Worm (Caenorhabditis elegans) whole organism, L3 larva: ENCODE results near the gene T25D1.1.

Experiments used
- ceh-28 ChIP-seq: fragments of 150-350 bp; optimal IDR thresholded peaks from 2 replicates; lab custom pipeline; 2014; ENCODE audit warnings: missing biosample characterization, missing genetic modification reagents, missing genetic modification characterization
- elt-3 ChIP-seq, 3 experiments: fragments of 150-350 bp in 1 of 3; sonication (generic microtip) in 2 of 3; optimal IDR thresholded peaks; 2 replicates in 2 of 3; 4 replicates in 1 of 3; lab custom pipeline; 2014 to 2017; ENCODE audit warnings: missing biosample characterization in 3 of 3, missing genetic modification characterization in 3 of 3
- fkh-10 ChIP-seq: sonication (generic microtip); optimal IDR thresholded peaks from 2 replicates; lab custom pipeline; 2017; ENCODE audit warnings: missing biosample characterization, missing genetic modification reagents, missing genetic modification characterization
- fos-1 ChIP-seq: fragments of 150-350 bp; optimal IDR thresholded peaks from 2 replicates; lab custom pipeline; 2014; ENCODE audit warnings: missing biosample characterization, missing genetic modification characterization
- lin-15B ChIP-seq: fragments of 150-350 bp; optimal IDR thresholded peaks from 2 replicates; lab custom pipeline; 2014; ENCODE audit warnings: missing biosample characterization, missing genetic modification characterization
- nhr-76 ChIP-seq: fragments of 150-350 bp; sonication (generic microtip); optimal IDR thresholded peaks from 5 replicates; lab custom pipeline; 2014; ENCODE audit warnings: missing biosample characterization, missing genetic modification characterization
- nhr-77 ChIP-seq: fragments of 150-350 bp; optimal IDR thresholded peaks from 2 replicates; lab custom pipeline; 2014; ENCODE audit warnings: missing biosample characterization, missing genetic modification characterization
- pha-4 ChIP-seq: fragments of 150-350 bp; optimal IDR thresholded peaks from 2 replicates; lab custom pipeline; 2014; ENCODE audit warnings: missing biosample characterization, missing genetic modification reagents, missing genetic modification characterization
- sea-2 ChIP-seq: fragments of 150-350 bp; sonication (generic microtip); optimal IDR thresholded peaks from 4 replicates; lab custom pipeline; 2014; ENCODE audit warnings: missing biosample characterization, missing genetic modification reagents, missing genetic modification characterization
- unc-39 ChIP-seq: sonication (generic microtip); optimal IDR thresholded peaks from 4 replicates; lab custom pipeline; 2017; ENCODE audit warnings: missing biosample characterization, missing genetic modification characterization
- ztf-11 ChIP-seq: fragments of 150-350 bp; optimal IDR thresholded peaks from 2 replicates; lab custom pipeline; 2014; ENCODE audit warnings: missing biosample characterization, missing genetic modification characterization

ce11 chrX:16487068-16487658, 32.5 kb upstream of the T25D1.1 start, which contains the start of gene cah-3:
- TF ChIP-seq unc-39 (no peak), ztf-11 (no peak), nhr-77 (tag; lab: Kevin White, UChicago) (no peak), pha-4 (tag; lab: Kevin White, UChicago) (no peak), elt-3 (tag; optimal IDR thresholded peaks at IDR 0.05; lab: Kevin White, UChicago) (no peak), ceh-28 (no peak), lin-15B (no peak), fkh-10 (GFP tag; lab: Kevin White, UChicago) (peak; percentile 61), nhr-76 (tag; lab: Kevin White, UChicago) (no peak), fos-1 (tag; lab: Kevin White, UChicago) (no peak), sea-2 (GFP tag; lab: Kevin White, UChicago) (no peak)
